Worm (Caenorhabditis elegans): Measurements from ENCODE around the gene Y97E10AR.4.

The Y97E10AR.4 gene

DNA sequence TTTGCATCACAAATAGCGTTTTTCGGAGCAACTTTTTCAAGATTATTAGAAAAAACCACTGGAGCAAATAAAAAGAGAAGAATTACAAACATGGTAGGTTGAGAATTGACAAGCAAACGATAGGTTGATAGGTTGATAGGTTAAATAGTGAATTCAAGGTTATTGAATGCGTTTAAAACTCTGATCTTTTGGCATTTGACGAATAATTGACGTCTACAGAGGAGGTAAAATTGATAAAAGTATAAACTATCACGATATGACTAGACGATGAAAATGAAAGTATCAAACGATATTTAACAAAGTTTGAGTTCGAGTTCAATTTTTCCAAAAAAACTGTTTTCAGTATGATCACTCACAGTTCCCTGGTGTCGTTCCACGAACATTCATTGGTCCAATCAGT lies 25.9 kb upstream of the Y97E10AR.4 start, which contains the start of gene ZC513.14:
ZC513.14 (minus strand) TSS at position 101 of the 400 bp plus-strand sequence.
- TF ChIP-seq W03F9.2 (tag; optimal IDR thresholded peaks at IDR 0.05) (no peak), him-1 (tag; optimal IDR thresholded peaks at IDR 0.05) (no peak), dao-5 (tag; optimal IDR thresholded peaks at IDR 0.05) (no peak)

DNA sequence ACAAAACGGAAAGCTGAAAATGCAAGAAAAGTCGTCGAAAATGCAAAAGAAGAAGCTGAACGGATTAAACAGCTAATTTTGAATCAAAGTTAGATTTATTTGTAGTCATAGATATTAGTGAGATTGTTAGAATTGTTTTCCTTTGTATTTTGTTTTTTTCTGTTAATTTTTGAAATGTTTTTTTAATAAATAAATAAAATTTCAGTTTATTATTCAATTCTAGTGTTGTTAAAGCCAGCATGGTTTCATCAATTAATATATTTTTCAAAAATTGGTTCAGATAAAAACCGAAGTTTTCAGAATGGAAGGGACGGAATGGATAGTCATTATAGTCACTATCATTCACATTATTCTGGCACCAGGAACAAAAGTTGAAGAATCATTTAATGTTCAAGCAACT lies 24.8 kb upstream of the Y97E10AR.4 start, which contains the start of gene algn-12:
algn-12 (plus strand) TSS at position 301 of the 400 bp plus-strand sequence.
- TF ChIP-seq W03F9.2 (tag; optimal IDR thresholded peaks at IDR 0.05) (no peak), him-1 (tag; optimal IDR thresholded peaks at IDR 0.05) (no peak), dao-5 (tag; optimal IDR thresholded peaks at IDR 0.05) (no peak)

DNA sequence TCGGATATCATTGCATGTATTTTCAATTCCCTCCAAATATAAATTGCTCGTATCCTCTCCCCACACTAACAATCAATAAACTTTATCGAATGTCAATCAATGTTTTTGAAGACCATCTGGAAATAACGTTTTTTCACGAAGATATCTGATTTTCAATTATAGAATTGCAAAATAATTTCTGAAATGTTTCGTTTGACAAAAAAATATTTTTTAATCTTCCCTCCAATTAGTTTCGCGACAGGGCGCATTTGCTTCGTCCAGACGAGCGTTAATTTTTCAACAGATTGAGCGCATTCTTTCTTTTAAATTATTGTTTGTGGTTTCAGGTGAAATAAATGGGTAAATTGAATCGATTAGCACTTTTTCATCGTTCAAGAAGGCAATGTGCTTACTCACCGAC lies 21.1 kb upstream of the Y97E10AR.4 start, which contains the start of gene vars-1:
vars-1 (plus strand) TSS at position 291 of the 400 bp plus-strand sequence.
- TF ChIP-seq dao-5 (tag; optimal IDR thresholded peaks at IDR 0.05), result no peak
- no peak for TF ChIP-seq him-1 (tag; optimal IDR thresholded peaks at IDR 0.05)
- TF ChIP-seq W03F9.2 (tag; optimal IDR thresholded peaks at IDR 0.05), result no peak

DNA sequence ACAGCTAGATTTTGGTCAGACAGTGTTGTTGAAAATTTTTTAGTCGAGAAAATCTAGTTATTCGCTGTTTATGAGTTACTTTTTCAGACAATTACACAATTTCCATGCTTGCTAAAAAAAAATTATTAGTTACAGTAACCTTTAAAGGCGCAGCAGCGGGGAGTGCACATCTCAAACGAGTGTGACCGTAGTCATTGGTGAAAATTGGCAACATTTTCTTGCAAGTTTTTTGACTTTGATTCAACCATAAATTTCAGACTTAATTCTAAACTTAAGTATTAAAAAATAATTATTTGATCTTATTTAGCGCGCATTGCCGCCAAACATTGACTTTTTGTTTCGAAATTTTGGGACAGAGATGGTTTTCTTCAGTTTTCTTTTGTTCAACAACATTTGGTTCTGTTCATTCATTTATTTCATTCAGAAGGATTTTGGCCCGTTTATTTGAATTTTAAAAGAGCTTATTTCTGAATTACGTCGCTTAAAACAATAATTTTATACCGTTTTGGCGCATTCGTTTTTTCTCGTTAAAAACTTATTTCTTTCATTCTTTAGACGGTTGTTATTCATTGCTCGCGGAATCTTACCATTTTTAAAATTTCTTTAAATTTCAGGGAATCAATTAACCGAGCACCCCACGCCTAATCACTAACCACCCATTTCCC lies 18.9 kb upstream of the Y97E10AR.4 start, which contains the start of gene oma-2:
oma-2 (plus strand) TSS at position 615 of the 665 bp plus-strand sequence.
- no peak for TF ChIP-seq dao-5 (tag; optimal IDR thresholded peaks at IDR 0.05)
- TF ChIP-seq W03F9.2 (tag; optimal IDR thresholded peaks at IDR 0.05), result no peak
- no peak for TF ChIP-seq him-1 (tag; optimal IDR thresholded peaks at IDR 0.05)

DNA sequence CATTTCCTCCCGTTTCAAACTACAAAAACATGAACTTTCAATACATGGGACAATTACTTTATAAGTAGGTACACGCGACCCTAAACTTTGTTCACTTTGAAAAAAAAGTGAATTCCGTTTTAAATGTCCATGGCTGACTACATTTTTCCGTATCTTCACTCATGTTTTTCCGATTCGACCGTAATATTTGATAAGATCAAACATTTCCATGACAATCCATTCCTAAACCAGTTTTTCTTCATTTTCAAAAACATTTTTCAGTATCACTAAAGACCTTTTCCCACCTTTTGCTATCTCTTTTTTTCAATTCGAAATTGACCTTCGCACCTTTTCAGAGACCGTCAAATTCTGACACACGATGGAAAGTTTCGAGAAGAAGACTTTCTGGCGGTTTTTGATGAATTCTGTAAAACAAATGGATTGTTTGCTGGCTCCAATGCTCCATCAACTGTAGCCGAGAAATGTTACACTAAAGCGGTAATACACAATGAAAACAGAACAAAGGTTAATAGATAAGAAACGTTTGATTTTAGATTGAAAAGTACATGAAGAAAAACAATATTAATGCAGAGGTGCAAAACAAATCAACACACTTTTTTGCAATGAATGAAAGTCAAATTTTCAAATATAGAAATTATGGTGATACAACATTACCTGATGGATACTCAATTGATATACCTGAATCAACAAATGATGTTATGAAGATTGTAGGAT lies 17.6 kb upstream of the Y97E10AR.4 start:
- no peak for TF ChIP-seq him-1 (tag; optimal IDR thresholded peaks at IDR 0.05)
- TF ChIP-seq dao-5 (tag; optimal IDR thresholded peaks at IDR 0.05), result no peak

DNA sequence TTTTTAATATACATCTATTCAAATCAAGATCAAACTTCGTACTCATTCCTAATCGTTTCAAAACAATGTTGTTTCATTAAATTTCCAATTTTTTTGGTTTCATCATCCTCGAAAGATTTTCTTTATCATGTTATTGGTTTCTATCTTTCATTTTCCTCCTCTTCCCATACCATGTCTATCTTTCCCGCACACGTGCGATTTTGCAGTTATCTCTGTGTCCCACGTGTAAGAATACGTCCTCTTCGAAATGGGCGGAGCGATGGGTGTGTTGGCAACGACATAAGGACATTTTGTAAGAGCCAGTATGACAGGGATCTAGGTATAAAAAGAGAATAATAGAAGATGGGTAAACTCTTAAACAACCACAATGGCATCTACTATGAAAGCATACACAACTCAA lies 16.3 kb upstream of the Y97E10AR.4 start, which contains the start of gene F43H9.4:
F43H9.4 (plus strand) TSS at position 366 of the 400 bp plus-strand sequence.
- TF ChIP-seq W03F9.2 (tag; optimal IDR thresholded peaks at IDR 0.05), result no peak
- TF ChIP-seq dao-5 (tag; optimal IDR thresholded peaks at IDR 0.05), result no peak
- no peak for TF ChIP-seq him-1 (tag; optimal IDR thresholded peaks at IDR 0.05)

DNA sequence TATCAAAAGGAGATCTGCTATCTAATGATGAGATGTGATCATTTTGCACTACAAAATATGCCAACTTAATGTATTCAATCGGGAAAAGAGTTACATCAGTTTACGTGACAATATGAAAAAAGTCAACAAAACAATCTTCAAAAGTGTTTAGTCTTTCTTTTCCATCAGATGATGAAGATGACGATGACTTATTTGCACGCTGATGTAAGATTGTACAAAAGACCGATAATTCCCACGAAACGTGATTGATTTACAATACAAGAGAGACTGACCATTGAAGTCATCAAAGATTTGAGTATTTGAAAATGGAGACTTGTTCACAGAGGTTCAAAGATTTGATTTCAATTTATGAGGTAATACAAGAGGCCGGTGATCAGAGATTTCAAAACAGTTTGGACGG lies 15.2 kb upstream of the Y97E10AR.4 start:
- no peak for TF ChIP-seq W03F9.2 (tag; optimal IDR thresholded peaks at IDR 0.05)
- no peak for TF ChIP-seq him-1 (tag; optimal IDR thresholded peaks at IDR 0.05)
- TF ChIP-seq dao-5 (tag; optimal IDR thresholded peaks at IDR 0.05), result no peak

DNA sequence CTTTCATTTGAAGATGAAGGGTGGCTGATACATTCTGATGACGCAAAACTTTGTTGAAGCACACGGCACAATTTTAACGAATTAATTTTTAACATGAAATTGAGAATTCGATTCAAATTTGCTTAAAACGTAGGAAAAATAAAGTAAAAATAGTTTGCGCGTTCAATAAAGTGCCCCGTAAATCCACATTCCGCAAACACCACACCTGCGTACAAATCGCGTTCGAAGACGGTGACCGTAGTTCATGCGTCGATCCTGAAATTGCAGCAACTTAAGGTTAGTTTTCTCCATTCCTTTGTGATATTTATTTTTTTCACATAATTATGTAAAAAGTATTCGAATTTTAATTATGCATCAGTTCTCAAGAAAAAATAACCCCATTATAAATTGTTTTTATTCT lies 14.7 kb upstream of the Y97E10AR.4 start, which contains the start of gene F43H9.3:
F43H9.3 (minus strand) TSS at position 189 of the 400 bp plus-strand sequence.
- TF ChIP-seq him-1 (tag; optimal IDR thresholded peaks at IDR 0.05), result no peak
- TF ChIP-seq dao-5 (tag; optimal IDR thresholded peaks at IDR 0.05), result no peak
- no peak for TF ChIP-seq W03F9.2 (tag; optimal IDR thresholded peaks at IDR 0.05)

DNA sequence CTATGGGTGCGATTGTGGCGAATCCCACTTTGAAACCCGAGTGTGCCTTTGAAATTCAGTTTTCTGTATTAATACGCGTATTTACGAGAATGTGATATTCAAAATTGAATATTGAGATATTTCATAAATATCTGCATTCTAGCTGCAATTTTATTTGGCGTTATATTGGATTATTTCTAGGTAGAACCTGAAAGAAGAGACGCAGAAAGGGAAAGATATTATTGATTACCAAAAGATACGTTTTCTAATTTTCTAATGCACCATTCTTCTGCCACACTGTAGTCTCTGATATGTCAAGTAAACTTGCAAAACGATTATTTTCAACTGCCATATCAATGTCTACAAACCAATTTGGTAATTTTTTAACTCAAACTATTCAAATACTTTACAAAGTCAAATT lies 12.0 kb upstream of the Y97E10AR.4 start, which contains the start of gene ech-3:
ech-3 (plus strand) TSS at position 178 of the 400 bp plus-strand sequence.
- no peak for TF ChIP-seq him-1 (tag; optimal IDR thresholded peaks at IDR 0.05)
- TF ChIP-seq dao-5 (tag; optimal IDR thresholded peaks at IDR 0.05), result no peak
- TF ChIP-seq W03F9.2 (tag; optimal IDR thresholded peaks at IDR 0.05), result no peak

DNA sequence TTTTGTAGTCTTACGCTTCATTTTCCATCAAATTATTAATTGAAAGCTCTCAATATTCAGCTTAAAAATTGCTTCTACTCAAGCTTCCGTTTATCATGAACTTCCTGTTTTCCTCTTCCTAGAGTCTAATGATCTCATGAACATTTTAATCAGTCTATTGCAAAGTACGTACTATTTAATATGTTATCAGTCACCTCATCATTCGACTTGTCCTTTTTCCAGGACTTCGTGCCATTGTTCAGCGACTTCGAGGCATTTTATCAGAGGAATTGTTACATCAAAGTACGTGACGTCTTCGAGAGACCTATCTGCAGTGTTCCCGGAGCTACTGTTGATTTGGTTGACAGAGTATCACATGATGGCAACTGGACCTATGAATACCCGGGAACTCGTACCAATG lies 9.8 kb upstream of the Y97E10AR.4 start:
- TF ChIP-seq W03F9.2 (tag; optimal IDR thresholded peaks at IDR 0.05) (no peak), him-1 (tag; optimal IDR thresholded peaks at IDR 0.05) (no peak), dao-5 (tag; optimal IDR thresholded peaks at IDR 0.05) (no peak)

DNA sequence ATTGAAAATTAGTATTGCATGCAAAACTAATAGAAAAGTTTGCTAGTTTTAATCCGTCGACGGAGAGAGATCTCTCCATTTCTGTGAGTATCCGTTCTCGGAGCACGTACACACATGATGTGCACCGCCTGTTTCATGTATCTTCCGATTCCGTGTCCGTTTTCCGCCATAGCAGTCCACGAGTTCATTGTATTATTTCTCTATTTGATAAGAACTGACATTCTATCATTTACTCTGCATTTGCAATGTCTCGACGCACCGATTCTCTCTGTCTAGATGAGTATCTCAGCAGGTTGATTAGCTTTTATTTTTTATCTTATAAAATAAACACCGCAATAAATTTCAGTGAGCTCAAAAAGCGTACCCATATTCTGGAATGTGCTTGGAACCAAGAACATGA lies 8.9 kb upstream of the Y97E10AR.4 start:
- TF ChIP-seq W03F9.2 (tag; optimal IDR thresholded peaks at IDR 0.05) (no peak), him-1 (tag; optimal IDR thresholded peaks at IDR 0.05) (no peak), dao-5 (tag; optimal IDR thresholded peaks at IDR 0.05) (no peak)

DNA sequence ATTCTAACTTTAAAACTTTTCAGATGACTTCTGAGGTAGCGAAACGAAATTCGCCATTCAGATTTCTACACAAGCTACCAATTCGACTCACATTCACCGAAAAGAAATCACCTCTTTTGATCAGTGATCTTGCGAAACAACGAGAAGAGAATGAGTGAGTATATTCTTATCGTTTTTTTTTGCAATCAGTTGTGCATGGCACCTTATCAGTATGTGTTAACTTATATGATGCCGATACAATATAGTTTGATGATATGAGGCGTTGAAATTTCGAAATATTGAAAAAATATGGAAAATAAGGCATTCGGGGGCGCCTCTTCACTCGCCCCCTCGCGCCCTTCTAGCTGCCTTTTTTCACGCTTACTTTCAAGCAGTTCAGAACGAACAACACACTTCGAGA lies 7.9 kb upstream of the Y97E10AR.4 start:
- TF ChIP-seq W03F9.2 (tag; optimal IDR thresholded peaks at IDR 0.05), result no peak
- TF ChIP-seq him-1 (tag; optimal IDR thresholded peaks at IDR 0.05), result no peak
- TF ChIP-seq dao-5 (tag; optimal IDR thresholded peaks at IDR 0.05), result no peak

DNA sequence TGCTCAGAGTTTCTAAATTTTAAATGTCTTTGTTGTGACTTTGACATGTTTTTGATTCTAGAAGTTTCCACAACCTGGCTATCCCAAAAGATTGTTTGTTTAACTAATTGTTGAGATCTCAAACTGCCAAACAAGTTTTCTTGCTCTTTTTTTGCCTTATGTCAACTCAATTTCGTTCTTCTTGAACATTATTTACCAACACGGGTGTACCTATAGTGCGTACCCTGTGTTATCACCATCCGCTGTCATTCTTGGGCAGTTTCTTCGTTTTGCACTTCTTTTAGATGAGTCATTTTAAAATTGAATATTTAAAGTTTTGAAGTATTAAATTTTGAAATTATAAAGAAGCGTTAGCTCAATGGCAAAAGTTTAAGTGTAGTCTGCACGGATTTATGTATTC lies 6.9 kb upstream of the Y97E10AR.4 start, which contains the start of gene sptl-2:
sptl-2 (plus strand) TSS at position 280 of the 400 bp plus-strand sequence.
- TF ChIP-seq W03F9.2 (tag; optimal IDR thresholded peaks at IDR 0.05) (no peak), dao-5 (tag; optimal IDR thresholded peaks at IDR 0.05) (no peak), him-1 (tag; optimal IDR thresholded peaks at IDR 0.05) (no peak)

DNA sequence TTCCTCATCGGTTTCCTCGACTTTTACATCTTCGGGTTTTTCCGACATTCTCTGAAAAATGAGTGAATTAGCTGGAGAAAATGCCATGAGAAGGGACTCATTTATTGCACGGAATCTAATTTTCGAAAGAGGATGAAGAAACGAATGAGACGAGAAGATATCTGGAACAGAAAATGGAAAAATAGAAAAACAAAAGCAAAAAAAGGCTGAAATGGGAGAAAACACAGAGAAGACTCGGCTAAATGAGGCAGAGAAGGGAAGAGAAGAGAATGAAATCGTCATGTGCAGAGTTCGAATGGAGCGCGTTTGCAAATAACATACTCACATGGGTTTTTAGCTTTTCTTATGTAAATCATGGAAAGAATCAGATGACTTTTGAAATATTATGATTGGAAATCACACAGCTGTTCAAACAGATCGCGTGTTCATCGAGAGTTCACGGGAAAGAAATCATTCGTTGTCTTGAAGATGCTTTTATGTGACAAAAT lies 3.9 kb upstream of the Y97E10AR.4 start, which contains the start of gene Y97E10AR.6:
Y97E10AR.6 (minus strand) TSS at position 51 of the 488 bp plus-strand sequence.
- TF ChIP-seq him-1 (tag; optimal IDR thresholded peaks at IDR 0.05) (no peak), dao-5 (tag; optimal IDR thresholded peaks at IDR 0.05) (no peak), W03F9.2 (tag; optimal IDR thresholded peaks at IDR 0.05) (peak; percentile 25)
